Fruit fly (Drosophila melanogaster) whole organism, wandering third instar larva: ENCODE data around the gene CG32639.

ENCODE experiments used
- CG32264 ChIP-seq: fragments of 200-800 bp; sonication (Bioruptor generic); optimal IDR thresholded peaks from 2 replicates; lab custom pipeline; 2016; ENCODE audit warnings: missing biosample characterization, missing genetic modification characterization
- CG9705 ChIP-seq: fragments of 200-800 bp; sonication (Bioruptor generic); optimal IDR thresholded peaks from 2 replicates; lab custom pipeline; 2018; ENCODE audit warnings: missing biosample characterization, mild to moderate bottlenecking, missing genetic modification characterization
- CrebA ChIP-seq: fragments of 200-800 bp; sonication (Bioruptor generic); optimal IDR thresholded peaks from 2 replicates; lab custom pipeline; 2016; ENCODE audit warnings: missing biosample characterization, mild to moderate bottlenecking, missing genetic modification characterization, borderline replicate concordance
- Dfd ChIP-seq: fragments of >200 bp; optimal IDR thresholded peaks from 2 replicates; lab custom pipeline; 2017; ENCODE audit warnings: missing biosample characterization, missing genetic modification characterization
- GATAd ChIP-seq: sonication (Bioruptor generic); optimal IDR thresholded peaks from 2 replicates; lab custom pipeline; 2016; ENCODE audit warnings: missing biosample characterization, missing genetic modification characterization
- HLH106 ChIP-seq: fragments of 200-800 bp; optimal IDR thresholded peaks from 3 replicates; lab custom pipeline; 2019; ENCODE audit warnings: missing biosample characterization, mild to moderate bottlenecking, missing genetic modification characterization, moderate library complexity
- Hnf4 ChIP-seq: fragments of 200-800 bp; sonication (Bioruptor generic); optimal IDR thresholded peaks from 2 replicates; lab custom pipeline; 2016; ENCODE audit warnings: missing biosample characterization, mild to moderate bottlenecking, missing genetic modification characterization
- Hr78 ChIP-seq: fragments of >200 bp; optimal IDR thresholded peaks from 2 replicates; lab custom pipeline; 2017; ENCODE audit warnings: missing biosample characterization, missing genetic modification characterization
- Hr83 ChIP-seq: fragments of 200-300 bp; sonication (Bioruptor generic); optimal IDR thresholded peaks from 2 replicates; lab custom pipeline; 2016; ENCODE audit warnings: missing biosample characterization, mild to moderate bottlenecking, missing genetic modification characterization, moderate library complexity; ENCODE audit not compliant: poor library complexity, severe bottlenecking
- Jra ChIP-seq: sonication (Bioruptor generic); optimal IDR thresholded peaks from 2 replicates; lab custom pipeline; 2016; ENCODE audit warnings: missing biosample characterization, missing genetic modification characterization
- Mio ChIP-seq: sonication (Bioruptor generic); optimal IDR thresholded peaks from 2 replicates; lab custom pipeline; 2016; ENCODE audit warnings: missing biosample characterization, missing genetic modification characterization
- Myc ChIP-seq: fragments of >200 bp; optimal IDR thresholded peaks from 2 replicates; lab custom pipeline; 2017
- N ChIP-seq: fragments of >200 bp; optimal IDR thresholded peaks from 2 replicates; lab custom pipeline; 2018; ENCODE audit warnings: missing biosample characterization, missing external identifiers, missing genetic modification characterization
- OdsH ChIP-seq: fragments of 200-800 bp; sonication (Bioruptor generic); optimal IDR thresholded peaks from 2 replicates; lab custom pipeline; 2016; ENCODE audit warnings: missing biosample characterization, mild to moderate bottlenecking, missing genetic modification characterization
- Rel ChIP-seq, 2 experiments: fragments of 200-800 bp; sonication (Bioruptor generic) in 1 of 2; optimal IDR thresholded peaks; 2 replicates in 1 of 2; 3 replicates in 1 of 2; lab custom pipeline; 2016 to 2019; ENCODE audit warnings: mild to moderate bottlenecking in 2 of 2, missing biosample characterization in 2 of 2, missing genetic modification characterization in 2 of 2, moderate library complexity in 1 of 2
- Sp1 ChIP-seq: fragments of 200-800 bp; sonication (Bioruptor generic); optimal IDR thresholded peaks from 3 replicates; lab custom pipeline; 2019; ENCODE audit warnings: missing biosample characterization, mild to moderate bottlenecking, missing genetic modification characterization, moderate library complexity
- Vsx2 ChIP-seq: fragments of 200-300, 225-300 bp; sonication (Bioruptor generic); optimal IDR thresholded peaks from 2 replicates; lab custom pipeline; 2018; ENCODE audit warnings: missing biosample characterization, missing genetic modification characterization; ENCODE audit not compliant: partially characterized antibody
- br ChIP-seq: fragments of 200-800 bp; sonication (Bioruptor generic); optimal IDR thresholded peaks from 2 replicates; lab custom pipeline; 2016; ENCODE audit warnings: missing biosample characterization, missing genetic modification characterization
- brk ChIP-seq: fragments of 200-800 bp; sonication (Bioruptor generic); optimal IDR thresholded peaks from 2 replicates; lab custom pipeline; 2016; ENCODE audit warnings: missing biosample characterization, mild to moderate bottlenecking, missing genetic modification characterization
- dl ChIP-seq, 2 experiments: fragments of 175-275, 200-275 bp in 1 of 2; fragments of 200-275 bp in 1 of 2; sonication (Bioruptor generic); optimal IDR thresholded peaks; lab custom pipeline; 2018; ENCODE audit warnings: mild to moderate bottlenecking in 2 of 2, missing biosample characterization in 2 of 2, missing genetic modification characterization in 2 of 2, moderate library complexity in 2 of 2; ENCODE audit not compliant: partially characterized antibody in 2 of 2, insufficient read depth in 1 of 2
- dmrt93B ChIP-seq: fragments of 200-800 bp; sonication (Bioruptor generic); optimal IDR thresholded peaks from 2 replicates; lab custom pipeline; 2018; ENCODE audit warnings: missing biosample characterization, mild to moderate bottlenecking, missing genetic modification characterization
- dsf ChIP-seq: sonication (Bioruptor generic); optimal IDR thresholded peaks from 2 replicates; lab custom pipeline; 2016; ENCODE audit warnings: missing biosample characterization, missing genetic modification characterization, borderline replicate concordance
- ey ChIP-seq: fragments of 200-800 bp; sonication (Bioruptor generic); optimal IDR thresholded peaks from 2 replicates; lab custom pipeline; 2016; ENCODE audit warnings: missing biosample characterization, missing genetic modification characterization
- foxo ChIP-seq, 2 experiments: fragments of 200-800 bp; sonication (Bioruptor generic); optimal IDR thresholded peaks; 2 replicates in 1 of 2; 3 replicates in 1 of 2; lab custom pipeline; 2016 to 2017; ENCODE audit warnings: missing biosample characterization in 2 of 2, missing genetic modification characterization in 2 of 2
- fru ChIP-seq: fragments of 200-800 bp; sonication (Bioruptor generic); optimal IDR thresholded peaks from 3 replicates; lab custom pipeline; 2016; ENCODE audit warnings: missing biosample characterization, mild to moderate bottlenecking, missing genetic modification characterization
- jim ChIP-seq: fragments of 175-275, 200-325 bp; sonication (Bioruptor generic); optimal IDR thresholded peaks from 2 replicates; lab custom pipeline; 2016; ENCODE audit warnings: missing biosample characterization, mild to moderate bottlenecking, missing genetic modification characterization
- lola ChIP-seq: fragments of >200 bp; optimal IDR thresholded peaks from 2 replicates; lab custom pipeline; 2017; ENCODE audit warnings: missing biosample characterization, missing genetic modification characterization
- pan ChIP-seq: fragments of >200 bp; optimal IDR thresholded peaks from 2 replicates; lab custom pipeline; 2017
- psq ChIP-seq: fragments of 200-800 bp; sonication (Bioruptor generic); optimal IDR thresholded peaks from 3 replicates; lab custom pipeline; 2017; ENCODE audit warnings: missing biosample characterization, mild to moderate bottlenecking, missing genetic modification characterization, moderate library complexity
- rgr ChIP-seq: fragments of 200-800 bp; sonication (Bioruptor generic); optimal IDR thresholded peaks from 3 replicates; lab custom pipeline; 2016; ENCODE audit warnings: missing biosample characterization, mild to moderate bottlenecking, missing genetic modification characterization
- sv ChIP-seq: fragments of 200-800 bp; sonication (Bioruptor generic); optimal IDR thresholded peaks from 3 replicates; lab custom pipeline; 2016; ENCODE audit warnings: missing biosample characterization, missing genetic modification characterization
- woc ChIP-seq: sonication (Bioruptor generic); optimal IDR thresholded peaks from 2 replicates; lab custom pipeline; 2016; ENCODE audit warnings: missing biosample characterization, mild to moderate bottlenecking, missing genetic modification characterization

CG32639 gene

DNA sequence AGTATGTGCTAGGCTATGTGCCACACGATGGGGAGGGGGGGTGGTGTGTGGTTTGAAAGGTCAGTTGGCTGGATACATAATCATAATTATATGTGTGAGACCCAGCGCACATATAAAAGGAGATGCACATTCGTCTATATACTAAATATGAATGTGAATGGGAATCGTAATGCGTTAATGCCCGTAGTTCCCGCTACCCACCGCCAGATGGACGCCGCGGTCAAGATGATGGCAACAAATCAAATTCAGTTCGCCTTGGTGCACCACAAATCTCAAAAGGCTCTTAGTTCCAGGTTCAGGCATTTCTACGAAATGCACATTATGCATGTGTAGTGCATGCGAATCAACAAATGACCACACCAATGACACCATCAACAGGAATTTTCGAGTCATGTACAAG lies 31.6 kb downstream of the CG32639 start:
- no peak for TF ChIP-seq Jra (GFP tag; lab: Kevin White, UChicago)
- TF ChIP-seq ey, result no peak
- TF ChIP-seq Sp1 (GFP tag; lab: Kevin White, UChicago), result no peak
- no peak for TF ChIP-seq Rel (GFP tag; optimal IDR thresholded peaks at IDR 0.05; lab: Kevin White, UChicago)
- no peak for TF ChIP-seq Rel (tag; optimal IDR thresholded peaks at IDR 0.05; lab: Kevin White, UChicago)
- no peak for TF ChIP-seq OdsH (GFP tag; lab: Kevin White, UChicago)
- TF ChIP-seq CrebA (GFP tag; lab: Kevin White, UChicago), result no peak
- TF ChIP-seq fru, result no peak
- TF ChIP-seq dsf, result no peak
- TF ChIP-seq dl (GFP tag; optimal IDR thresholded peaks at IDR 0.05; lab: Kevin White, UChicago; ENCODE audit: insufficient read depth in 1 of 2, partially characterized antibody in 2 of 2), result no peak
- no peak for TF ChIP-seq Mio (GFP tag; lab: Kevin White, UChicago)
- no peak for TF ChIP-seq sv (GFP tag; lab: Kevin White, UChicago)
- no peak for TF ChIP-seq brk (GFP tag; lab: Kevin White, UChicago)
- TF ChIP-seq GATAd (GFP tag; lab: Kevin White, UChicago), result no peak
- no peak for TF ChIP-seq Hr78 (GFP tag; lab: Kevin White, UChicago)
- no peak for TF ChIP-seq dmrt93B (GFP tag; lab: Kevin White, UChicago)
- TF ChIP-seq rgr (GFP tag; lab: Kevin White, UChicago), result no peak

DNA sequence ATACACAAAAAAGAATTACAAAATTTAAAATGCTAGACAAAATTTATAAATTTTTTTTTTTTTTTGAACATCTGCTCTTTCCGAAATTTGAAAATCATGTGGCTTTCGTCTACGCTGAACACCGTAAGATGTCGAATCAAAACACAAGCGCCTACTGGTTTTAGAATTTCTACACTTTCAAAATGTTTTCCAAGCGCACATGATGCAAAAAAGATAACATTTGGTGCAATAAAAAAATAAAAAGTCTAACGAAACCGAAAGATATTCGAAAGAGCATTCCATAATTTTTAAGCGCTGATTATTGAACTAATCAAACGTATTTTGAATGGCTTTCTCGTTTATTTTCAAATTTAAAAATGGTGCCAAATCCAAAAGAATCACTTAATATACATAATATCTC lies 34.2 kb downstream of the CG32639 start, which contains the start of gene CG44437:
TSS of gene CG44437 (minus strand) at position 101 of the 400 bp plus-strand sequence.
- no peak for TF ChIP-seq CG9705 (GFP tag; lab: Kevin White, UChicago)
- no peak for TF ChIP-seq foxo (GFP tag; optimal IDR thresholded peaks at IDR 0.05; lab: Kevin White, UChicago)
- no peak for TF ChIP-seq N (GFP tag; lab: Kevin White, UChicago)
- no peak for TF ChIP-seq pan (lab: Kevin White, UChicago)
- TF ChIP-seq Myc (lab: Kevin White, UChicago), result no peak
- TF ChIP-seq sv (GFP tag; lab: Kevin White, UChicago), result no peak
- TF ChIP-seq rgr (GFP tag; lab: Kevin White, UChicago), result no peak
- no peak for TF ChIP-seq fru
- TF ChIP-seq Mio (GFP tag; lab: Kevin White, UChicago), result no peak
- no peak for TF ChIP-seq ey
- TF ChIP-seq Rel (GFP tag; optimal IDR thresholded peaks at IDR 0.05; lab: Kevin White, UChicago), result no peak
- no peak for TF ChIP-seq Rel (tag; optimal IDR thresholded peaks at IDR 0.05; lab: Kevin White, UChicago)
- TF ChIP-seq lola (GFP tag; lab: Kevin White, UChicago), result no peak
- TF ChIP-seq psq (GFP tag; lab: Kevin White, UChicago), result no peak
- TF ChIP-seq GATAd (GFP tag; lab: Kevin White, UChicago), result no peak
- TF ChIP-seq br (GFP tag; lab: Kevin White, UChicago), result no peak
- TF ChIP-seq dsf, result no peak
- no peak for TF ChIP-seq Vsx2 (GFP tag; lab: Kevin White, UChicago)

DNA sequence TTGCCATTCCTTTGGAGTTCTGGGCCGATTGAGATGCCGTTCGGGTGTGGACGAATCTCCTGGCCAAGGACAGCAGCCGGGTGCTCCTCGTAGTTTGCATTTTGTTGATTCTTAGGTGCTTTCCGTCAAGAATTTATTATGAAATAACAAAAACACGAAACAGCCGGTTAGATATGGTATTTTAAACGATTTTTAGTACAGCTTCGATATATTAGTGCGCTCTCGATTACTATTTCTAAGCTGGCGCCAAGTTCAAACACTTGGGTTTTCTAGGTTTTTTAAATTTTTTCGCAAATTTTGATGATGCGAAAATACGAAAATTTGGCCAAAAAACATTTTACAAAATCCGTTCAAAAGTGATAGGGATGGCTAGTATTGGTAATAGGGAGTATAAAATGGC lies 42.1 kb downstream of the CG32639 start, which contains the start of gene Coq5:
TSS of gene Coq5 (minus strand) at position 303 of the 400 bp plus-strand sequence.
- TF ChIP-seq dsf (no peak), jim (GFP tag; lab: Kevin White, UChicago) (no peak), Hr83 (no peak), Hnf4 (no peak), Dfd (GFP tag; lab: Kevin White, UChicago) (no peak), woc (GFP tag; lab: Kevin White, UChicago) (no peak)

DNA sequence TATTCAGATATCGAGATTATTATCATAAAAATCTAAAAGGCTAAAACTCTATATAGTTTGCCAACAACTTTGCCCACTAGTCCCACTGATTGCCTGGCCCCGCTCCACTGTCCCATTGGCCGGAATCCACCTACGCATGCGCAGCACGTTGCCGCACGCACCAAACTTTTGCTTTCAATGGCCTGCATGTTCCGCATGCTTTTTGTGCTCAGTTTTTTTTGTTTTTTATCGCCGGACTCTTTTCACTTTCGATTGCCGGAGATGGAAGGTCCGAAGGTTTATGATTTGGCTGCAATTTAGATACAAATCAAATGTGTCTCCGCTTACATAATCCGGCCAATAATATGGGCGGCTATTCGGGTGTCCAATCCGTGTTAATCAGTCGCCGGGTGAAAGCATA lies 44.1 kb downstream of the CG32639 start:
- TF ChIP-seq N (GFP tag; lab: Kevin White, UChicago), result no peak
- no peak for TF ChIP-seq OdsH (GFP tag; lab: Kevin White, UChicago)
- no peak for TF ChIP-seq HLH106 (tag; lab: Kevin White, UChicago)
- no peak for TF ChIP-seq Rel (GFP tag; optimal IDR thresholded peaks at IDR 0.05; lab: Kevin White, UChicago)
- no peak for TF ChIP-seq Rel (tag; optimal IDR thresholded peaks at IDR 0.05; lab: Kevin White, UChicago)
- no peak for TF ChIP-seq pan (lab: Kevin White, UChicago)
- no peak for TF ChIP-seq foxo (GFP tag; optimal IDR thresholded peaks at IDR 0.05; lab: Kevin White, UChicago)
- TF ChIP-seq Mio (GFP tag; lab: Kevin White, UChicago), result no peak
- no peak for TF ChIP-seq CG32264 (GFP tag; lab: Kevin White, UChicago)
- TF ChIP-seq br (GFP tag; lab: Kevin White, UChicago), result no peak
- no peak for TF ChIP-seq lola (GFP tag; lab: Kevin White, UChicago)
- no peak for TF ChIP-seq Dfd (GFP tag; lab: Kevin White, UChicago)
- no peak for TF ChIP-seq Hnf4
- TF ChIP-seq CrebA (GFP tag; lab: Kevin White, UChicago), result no peak
- no peak for TF ChIP-seq brk (GFP tag; lab: Kevin White, UChicago)
